Worm (Caenorhabditis elegans) whole organism, L2 larva: ENCODE measurements around the gene fut-5.
A peak's percentile ranks its signal among the peaks of the same experiment; 100 is the strongest.

ENCODE experiments used
- C34F6.9 ChIP-seq: fragments of 150-350 bp; optimal IDR thresholded peaks from 2 replicates; lab custom pipeline; 2014; ENCODE audit warnings: missing biosample characterization, missing genetic modification characterization
- R02D3.7 ChIP-seq: fragments of 150-350 bp; optimal IDR thresholded peaks from 2 replicates; lab custom pipeline; 2014; ENCODE audit warnings: missing biosample characterization, missing genetic modification characterization
- Y55F3AM.14 ChIP-seq: fragments of 200-800 bp; sonication (Bioruptor generic); optimal IDR thresholded peaks from 2 replicates; lab custom pipeline; 2018; ENCODE audit warnings: mild to moderate bottlenecking, missing genetic modification characterization, missing compliant biosample characterization
- ZK546.5 ChIP-seq: sonication (generic microtip); optimal IDR thresholded peaks from 2 replicates; lab custom pipeline; 2017; ENCODE audit warnings: missing biosample characterization, missing genetic modification characterization
- aly-2 ChIP-seq: fragments of 150-350 bp; optimal IDR thresholded peaks from 2 replicates; lab custom pipeline; 2014; ENCODE audit warnings: missing biosample characterization, missing genetic modification characterization
- ama-1 ChIP-seq: fragments of 150-350 bp; optimal IDR thresholded peaks from 2 replicates; lab custom pipeline; 2018; ENCODE audit warnings: inconsistent platforms
- blmp-1 ChIP-seq: sonication (generic microtip); optimal IDR thresholded peaks from 2 replicates; lab custom pipeline; 2017; ENCODE audit warnings: missing genetic modification characterization, mild to moderate bottlenecking, missing compliant biosample characterization, antibody characterized with exemption, moderate library complexity; ENCODE audit not compliant: insufficient read depth
- ceh-16 ChIP-seq: fragments of 150-350 bp; optimal IDR thresholded peaks from 2 replicates; lab custom pipeline; 2014; ENCODE audit warnings: missing biosample characterization, missing genetic modification characterization
- ceh-82 ChIP-seq: fragments of 150-350 bp; optimal IDR thresholded peaks from 2 replicates; lab custom pipeline; 2014; ENCODE audit warnings: missing biosample characterization, missing genetic modification characterization
- crh-2 ChIP-seq: sonication (generic microtip); optimal IDR thresholded peaks from 2 replicates; lab custom pipeline; 2017; ENCODE audit warnings: missing biosample characterization, missing genetic modification characterization
- dmd-4 ChIP-seq: sonication (generic microtip); optimal IDR thresholded peaks from 2 replicates; lab custom pipeline; 2017; ENCODE audit warnings: missing biosample characterization, missing genetic modification characterization
- elt-1 ChIP-seq: fragments of 150-350 bp; optimal IDR thresholded peaks from 2 replicates; lab custom pipeline; 2014; ENCODE audit warnings: missing biosample characterization, missing genetic modification characterization
- elt-3 ChIP-seq: sonication (generic microtip); optimal IDR thresholded peaks from 2 replicates; lab custom pipeline; 2017; ENCODE audit warnings: missing biosample characterization, missing genetic modification characterization
- fos-1 ChIP-seq: fragments of 150-350 bp; optimal IDR thresholded peaks from 2 replicates; lab custom pipeline; 2014; ENCODE audit warnings: missing biosample characterization, missing genetic modification characterization
- gmeb-1 ChIP-seq: fragments of 150-350 bp; optimal IDR thresholded peaks from 2 replicates; lab custom pipeline; 2014; ENCODE audit warnings: missing biosample characterization, missing genetic modification characterization
- lin-11 ChIP-seq: fragments of 150-350 bp; sonication (generic microtip); optimal IDR thresholded peaks from 2 replicates; lab custom pipeline; 2014; ENCODE audit warnings: missing biosample characterization, missing genetic modification characterization, inconsistent platforms, mixed read lengths
- lin-13 ChIP-seq: fragments of 150-350 bp; optimal IDR thresholded peaks from 2 replicates; lab custom pipeline; 2014; ENCODE audit warnings: missing biosample characterization, missing genetic modification reagents, missing genetic modification characterization
- lin-39 ChIP-seq: fragments of 150-350 bp; optimal IDR thresholded peaks from 2 replicates; lab custom pipeline; 2014; ENCODE audit warnings: missing biosample characterization, missing genetic modification reagents, missing genetic modification characterization
- mab-5 ChIP-seq: fragments of 150-350 bp; optimal IDR thresholded peaks from 2 replicates; lab custom pipeline; 2014; ENCODE audit warnings: missing biosample characterization, missing genetic modification characterization
- mdl-1 ChIP-seq, 2 experiments: fragments of 150-350 bp in 1 of 2; sonication (generic microtip) in 1 of 2; optimal IDR thresholded peaks; 2 replicates each; lab custom pipeline; 2017; ENCODE audit warnings: missing biosample characterization in 2 of 2, missing genetic modification characterization in 2 of 2
- nhr-10 ChIP-seq: sonication (generic microtip); optimal IDR thresholded peaks from 2 replicates; lab custom pipeline; 2017; ENCODE audit warnings: missing biosample characterization, missing genetic modification characterization
- nhr-11 ChIP-seq: fragments of 150-350 bp; optimal IDR thresholded peaks from 2 replicates; lab custom pipeline; 2014; ENCODE audit warnings: missing biosample characterization, missing genetic modification characterization
- nhr-12 ChIP-seq: fragments of 150-350 bp; optimal IDR thresholded peaks from 2 replicates; lab custom pipeline; 2014; ENCODE audit warnings: missing biosample characterization, missing genetic modification characterization
- nhr-129 ChIP-seq: fragments of 150-350 bp; optimal IDR thresholded peaks from 2 replicates; lab custom pipeline; 2014; ENCODE audit warnings: missing biosample characterization, missing genetic modification characterization
- nhr-21 ChIP-seq: fragments of 150-350 bp; optimal IDR thresholded peaks from 2 replicates; lab custom pipeline; 2014; ENCODE audit warnings: missing biosample characterization, missing genetic modification characterization
- nhr-23 ChIP-seq: fragments of 150-350 bp; optimal IDR thresholded peaks from 2 replicates; lab custom pipeline; 2014; ENCODE audit warnings: missing biosample characterization, missing genetic modification reagents, missing genetic modification characterization
- nhr-237 ChIP-seq: fragments of 150-350 bp; optimal IDR thresholded peaks from 2 replicates; lab custom pipeline; 2014; ENCODE audit warnings: missing biosample characterization, missing genetic modification characterization
- nhr-6 ChIP-seq: fragments of 150-350 bp; optimal IDR thresholded peaks from 2 replicates; lab custom pipeline; 2014; ENCODE audit warnings: missing biosample characterization, missing genetic modification characterization
- nhr-77 ChIP-seq: fragments of 150-350 bp; optimal IDR thresholded peaks from 2 replicates; lab custom pipeline; 2014; ENCODE audit warnings: missing biosample characterization, missing genetic modification characterization
- peb-1 ChIP-seq: fragments of 150-350 bp; optimal IDR thresholded peaks from 2 replicates; lab custom pipeline; 2014; ENCODE audit warnings: missing biosample characterization, missing genetic modification characterization
- sem-4 ChIP-seq: fragments of 150-350 bp; optimal IDR thresholded peaks from 2 replicates; lab custom pipeline; 2014; ENCODE audit warnings: missing biosample characterization, missing genetic modification reagents, missing genetic modification characterization
- skn-1 ChIP-seq: sonication (generic microtip); optimal IDR thresholded peaks from 2 replicates; lab custom pipeline; 2017; ENCODE audit warnings: missing biosample characterization, missing genetic modification characterization
- sma-3 ChIP-seq: sonication (generic microtip); optimal IDR thresholded peaks from 2 replicates; lab custom pipeline; 2016; ENCODE audit warnings: missing genetic modification reagents, missing genetic modification characterization, missing compliant biosample characterization
- snpc-4 ChIP-seq: fragments of 150-350 bp; optimal IDR thresholded peaks from 2 replicates; lab custom pipeline; 2014; ENCODE audit warnings: missing biosample characterization, missing genetic modification characterization
- unc-39 ChIP-seq: fragments of 150-350 bp; optimal IDR thresholded peaks from 2 replicates; lab custom pipeline; 2014; ENCODE audit warnings: missing biosample characterization, missing genetic modification characterization
- unc-55 ChIP-seq: fragments of 150-350 bp; sonication (generic microtip); optimal IDR thresholded peaks from 3 replicates; lab custom pipeline; 2014; ENCODE audit warnings: missing biosample characterization, missing genetic modification reagents, missing genetic modification characterization
- ztf-1 ChIP-seq: fragments of 200-800 bp; sonication (Bioruptor generic); conservative IDR thresholded peaks from 2 replicates; pipeline ENCODE4 v1.3.6; 2022; ENCODE audit warnings: missing genetic modification characterization, missing compliant biosample characterization
- ztf-11 ChIP-seq: sonication (generic microtip); optimal IDR thresholded peaks from 2 replicates; lab custom pipeline; 2017; ENCODE audit warnings: missing biosample characterization, missing genetic modification characterization
- ztf-4 ChIP-seq: fragments of 150-350 bp; optimal IDR thresholded peaks from 2 replicates; lab custom pipeline; 2014; ENCODE audit warnings: missing biosample characterization, missing genetic modification characterization

fut-5 gene

DNA sequence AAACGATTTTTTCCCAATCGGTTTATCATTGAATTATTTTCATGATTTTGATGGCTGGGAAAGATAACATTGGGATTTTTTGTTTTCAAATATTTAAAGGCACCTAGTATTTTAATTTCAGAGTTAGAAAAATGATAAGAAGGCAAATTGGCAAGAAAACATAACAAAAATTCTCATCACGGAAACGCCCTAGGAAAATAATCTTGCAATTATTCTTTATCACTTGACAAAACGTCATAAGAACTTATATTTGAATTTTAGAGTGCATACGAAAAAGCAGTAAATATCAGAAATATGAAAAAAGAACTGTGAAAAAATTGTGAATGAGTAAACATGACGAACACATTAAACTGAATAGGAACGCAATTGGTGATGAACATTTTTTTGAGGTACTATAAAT lies 10.1 kb downstream of the fut-5 start:
- TF ChIP-seq fos-1 (peak; percentile 49), C34F6.9 (tag; lab: Kevin White, UChicago) (no peak)

DNA sequence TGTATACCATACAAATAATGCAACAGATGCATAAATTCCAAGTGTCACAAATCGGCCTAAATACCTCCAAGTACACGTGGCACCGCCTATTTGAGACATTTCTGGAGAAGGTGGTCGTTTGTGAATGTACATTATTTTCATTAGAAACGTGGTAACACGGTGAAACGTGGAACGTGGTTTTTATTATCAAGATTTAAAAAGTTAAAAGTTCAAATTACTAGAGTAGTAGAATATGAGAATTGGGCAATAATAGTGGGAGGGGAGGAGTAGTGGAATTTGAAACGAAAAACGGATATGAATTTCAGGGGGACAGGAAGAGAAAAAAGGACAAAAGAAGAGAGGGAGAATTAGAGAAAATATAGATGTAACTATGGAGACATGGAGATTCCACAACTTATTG lies 11.6 kb downstream of the fut-5 start, which contains the start of gene fut-6:
fut-6 (minus strand) TSS at position 101 of the 400 bp plus-strand sequence.
- TF ChIP-seq unc-39 (tag; lab: Kevin White, UChicago) (no peak), ceh-16 (tag; lab: Kevin White, UChicago) (no peak), Y55F3AM.14 (GFP tag; lab: Kevin White, UChicago) (no peak), fos-1 (no peak), R02D3.7 (tag; lab: Kevin White, UChicago) (no peak), ztf-1 (GFP tag; lab: Robert Waterston, UW) (no peak)

DNA sequence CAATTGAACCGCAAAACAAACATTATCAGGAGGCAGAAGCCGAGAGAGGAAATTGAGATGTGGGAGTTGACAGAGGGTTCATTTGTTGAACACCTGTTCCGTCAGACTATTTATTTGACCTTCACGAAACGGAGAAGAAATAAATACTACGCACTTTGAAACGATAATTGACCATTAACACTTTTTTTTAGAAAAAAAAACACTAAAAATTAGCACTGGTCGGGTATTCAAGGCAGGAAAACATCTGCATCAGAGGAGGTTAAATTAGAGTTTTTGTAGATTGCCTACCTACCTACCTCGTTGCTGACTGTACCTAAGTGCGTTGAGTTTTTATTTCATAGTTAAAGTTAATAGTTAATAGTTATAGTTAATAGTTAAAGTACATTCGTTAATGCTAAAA lies 17.4 kb downstream of the fut-5 start:
- TF ChIP-seq lin-39 (tag; lab: Kevin White, UChicago): no peak
- no peak for TF ChIP-seq ceh-16 (tag; lab: Kevin White, UChicago)
- no peak for TF ChIP-seq R02D3.7 (tag; lab: Kevin White, UChicago)
- TF ChIP-seq Y55F3AM.14 (GFP tag; lab: Kevin White, UChicago): no peak
- TF ChIP-seq nhr-11 (tag; lab: Kevin White, UChicago): no peak
- TF ChIP-seq elt-3 (tag; lab: Kevin White, UChicago): no peak
- TF ChIP-seq skn-1 (tag; lab: Kevin White, UChicago): no peak
- TF ChIP-seq nhr-21: no peak
- no peak for TF ChIP-seq sem-4 (tag; lab: Kevin White, UChicago)
- no peak for TF ChIP-seq aly-2 (tag; lab: Kevin White, UChicago)
- TF ChIP-seq lin-13 (GFP tag; lab: Kevin White, UChicago): no peak
- no peak for TF ChIP-seq nhr-23 (tag; lab: Kevin White, UChicago)
- no peak for TF ChIP-seq nhr-10 (tag; lab: Kevin White, UChicago)
- TF ChIP-seq ztf-4 (tag; lab: Kevin White, UChicago): no peak
- no peak for TF ChIP-seq ztf-11 (tag; lab: Kevin White, UChicago)
- no peak for TF ChIP-seq nhr-237 (tag; lab: Kevin White, UChicago)
- TF ChIP-seq unc-55 (GFP tag; lab: Kevin White, UChicago): no peak

DNA sequence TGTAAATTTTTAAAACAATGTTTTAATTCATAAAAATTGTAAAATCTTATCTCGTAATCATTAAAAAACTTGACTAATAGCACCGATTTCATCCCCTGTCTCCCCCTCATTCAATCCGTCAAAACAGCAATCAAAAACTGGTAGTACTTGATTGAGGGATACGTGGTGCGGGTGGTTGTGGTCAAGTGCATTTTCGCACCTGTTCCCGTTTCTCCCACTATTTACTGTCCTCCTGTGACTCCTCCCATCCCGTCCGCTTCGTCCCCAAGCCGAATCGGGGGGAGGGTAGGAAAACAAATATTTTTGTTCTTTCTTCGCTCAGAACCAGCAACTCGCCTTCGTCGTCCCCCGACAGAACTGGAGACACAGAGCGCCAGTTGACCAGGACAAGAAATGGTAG lies 18.7 kb downstream of the fut-5 start, which contains the start of gene lgc-27:
lgc-27 (plus strand) TSS at position 301 of the 400 bp plus-strand sequence.
- TF ChIP-seq ztf-11 (tag; lab: Kevin White, UChicago) (no peak), lin-11 (tag; lab: Kevin White, UChicago) (no peak), mdl-1 (tag; optimal IDR thresholded peaks at IDR 0.05; lab: Kevin White, UChicago) (no peak), ceh-82 (no peak), lin-39 (tag; lab: Kevin White, UChicago) (no peak), nhr-77 (tag; lab: Kevin White, UChicago) (no peak), unc-39 (tag; lab: Kevin White, UChicago) (no peak), sma-3 (GFP tag; lab: Kevin White, UChicago) (no peak), gmeb-1 (no peak), skn-1 (tag; lab: Kevin White, UChicago) (no peak), nhr-6 (tag; lab: Kevin White, UChicago) (no peak), snpc-4 (tag; lab: Kevin White, UChicago) (no peak), nhr-10 (tag; lab: Kevin White, UChicago) (no peak), nhr-12 (tag; lab: Kevin White, UChicago) (no peak), peb-1 (tag; lab: Kevin White, UChicago) (no peak), Y55F3AM.14 (GFP tag; lab: Kevin White, UChicago) (no peak), mab-5 (tag; lab: Kevin White, UChicago) (no peak), crh-2 (tag; lab: Kevin White, UChicago) (no peak), ceh-16 (tag; lab: Kevin White, UChicago) (no peak), nhr-129 (tag; lab: Kevin White, UChicago) (no peak)

DNA sequence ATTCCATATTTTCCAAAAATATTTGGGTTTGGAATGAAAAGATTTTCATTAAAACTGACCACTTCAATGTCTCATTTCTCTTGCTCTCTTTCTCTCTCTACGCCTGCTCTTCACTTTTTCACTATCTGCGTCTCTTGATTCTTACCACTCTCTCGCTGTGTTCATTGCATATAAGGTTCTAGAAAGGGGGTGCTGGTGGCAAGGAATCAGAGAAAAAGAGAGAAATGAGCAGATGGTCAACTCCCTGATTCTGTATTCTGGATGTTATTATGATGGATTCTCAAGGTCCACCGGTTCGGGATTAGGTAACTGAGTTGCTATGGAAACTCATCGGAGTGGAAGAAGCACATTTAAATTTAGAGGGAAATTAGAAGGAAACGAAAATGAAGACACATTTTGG lies 26.7 kb downstream of the fut-5 start:
- TF ChIP-seq ama-1 (lab: Kevin White, UChicago) (no peak), lin-13 (GFP tag; lab: Kevin White, UChicago) (no peak), mab-5 (tag; lab: Kevin White, UChicago) (no peak), C34F6.9 (tag; lab: Kevin White, UChicago) (peak; percentile 37), dmd-4 (no peak), snpc-4 (tag; lab: Kevin White, UChicago) (no peak), blmp-1 (tag; lab: Kevin White, UChicago) (no peak), lin-39 (tag; lab: Kevin White, UChicago) (no peak), skn-1 (tag; lab: Kevin White, UChicago) (no peak), gmeb-1 (no peak), elt-1 (tag; lab: Kevin White, UChicago) (no peak), ZK546.5 (tag; lab: Kevin White, UChicago) (no peak), unc-55 (GFP tag; lab: Kevin White, UChicago) (peak; percentile 47), Y55F3AM.14 (GFP tag; lab: Kevin White, UChicago) (no peak), ztf-11 (tag; lab: Kevin White, UChicago) (no peak), R02D3.7 (tag; lab: Kevin White, UChicago) (no peak), nhr-21 (no peak), aly-2 (tag; lab: Kevin White, UChicago) (no peak)
